Worm (Caenorhabditis elegans) whole organism, L3 larva: ENCODE results near the gene F28H6.6.

ENCODE experiments used
- R02D3.7 ChIP-seq: fragments of 150-350 bp; optimal IDR thresholded peaks from 2 replicates; lab custom pipeline; 2014; ENCODE audit warnings: missing biosample characterization, missing genetic modification characterization
- aly-2 ChIP-seq: fragments of 150-350 bp; optimal IDR thresholded peaks from 2 replicates; lab custom pipeline; 2014; ENCODE audit warnings: missing biosample characterization, missing genetic modification characterization
- ama-1 ChIP-seq: fragments of 150-350 bp; optimal IDR thresholded peaks from 2 replicates; lab custom pipeline; 2018
- ceh-16 ChIP-seq: sonication (generic microtip); optimal IDR thresholded peaks from 2 replicates; lab custom pipeline; 2017; ENCODE audit warnings: missing biosample characterization, missing genetic modification characterization
- ceh-82 ChIP-seq: fragments of 150-350 bp; optimal IDR thresholded peaks from 2 replicates; lab custom pipeline; 2014; ENCODE audit warnings: missing biosample characterization, missing genetic modification characterization
- daf-12 ChIP-seq: fragments of 150-350 bp; optimal IDR thresholded peaks from 2 replicates; lab custom pipeline; 2014; ENCODE audit warnings: missing biosample characterization, missing genetic modification reagents, missing genetic modification characterization
- egl-27 ChIP-seq: sonication (generic microtip); optimal IDR thresholded peaks from 4 replicates; lab custom pipeline; 2017; ENCODE audit warnings: missing biosample characterization, missing genetic modification reagents, missing genetic modification characterization
- elt-1 ChIP-seq: fragments of 150-350 bp; optimal IDR thresholded peaks from 2 replicates; lab custom pipeline; 2014; ENCODE audit warnings: missing biosample characterization, missing genetic modification characterization
- elt-2 ChIP-seq: sonication (generic microtip); optimal IDR thresholded peaks from 2 replicates; lab custom pipeline; 2016; ENCODE audit warnings: missing genetic modification reagents, mild to moderate bottlenecking, missing genetic modification characterization, missing compliant biosample characterization
- elt-3 ChIP-seq, 3 experiments: fragments of 150-350 bp in 1 of 3; sonication (generic microtip) in 2 of 3; optimal IDR thresholded peaks; 2 replicates in 2 of 3; 4 replicates in 1 of 3; lab custom pipeline; 2014 to 2017; ENCODE audit warnings: missing biosample characterization in 3 of 3, missing genetic modification characterization in 3 of 3
- fkh-2 ChIP-seq: fragments of 150-350 bp; optimal IDR thresholded peaks from 2 replicates; lab custom pipeline; 2014; ENCODE audit warnings: missing biosample characterization, missing genetic modification reagents, missing genetic modification characterization
- fos-1 ChIP-seq: fragments of 150-350 bp; optimal IDR thresholded peaks from 2 replicates; lab custom pipeline; 2014; ENCODE audit warnings: missing biosample characterization, missing genetic modification characterization
- hmg-11 ChIP-seq: sonication (generic microtip); optimal IDR thresholded peaks from 2 replicates; lab custom pipeline; 2016; ENCODE audit warnings: missing genetic modification characterization, missing compliant biosample characterization
- jun-1 ChIP-seq: fragments of 150-350 bp; optimal IDR thresholded peaks from 2 replicates; lab custom pipeline; 2014; ENCODE audit warnings: missing biosample characterization, missing genetic modification reagents, missing genetic modification characterization
- lin-39 ChIP-seq: fragments of 150-350 bp; optimal IDR thresholded peaks from 2 replicates; lab custom pipeline; 2018; ENCODE audit warnings: missing biosample characterization, missing genetic modification reagents, missing genetic modification characterization
- lsy-12 ChIP-seq: sonication (generic microtip); optimal IDR thresholded peaks from 2 replicates; lab custom pipeline; 2016; ENCODE audit warnings: mild to moderate bottlenecking, missing genetic modification characterization, missing compliant biosample characterization
- mml-1 ChIP-seq: fragments of 150-350 bp; sonication (generic microtip); optimal IDR thresholded peaks from 3 replicates; lab custom pipeline; 2014; ENCODE audit warnings: missing biosample characterization, missing genetic modification characterization
- nfya-1 ChIP-seq: sonication (generic microtip); optimal IDR thresholded peaks from 2 replicates; lab custom pipeline; 2017; ENCODE audit warnings: missing genetic modification characterization, mild to moderate bottlenecking, missing compliant biosample characterization, antibody characterized with exemption, moderate library complexity; ENCODE audit not compliant: insufficient read depth
- nhr-11 ChIP-seq: fragments of 150-350 bp; optimal IDR thresholded peaks from 2 replicates; lab custom pipeline; 2014; ENCODE audit warnings: missing biosample characterization, missing genetic modification characterization
- nhr-12 ChIP-seq: fragments of 150-350 bp; optimal IDR thresholded peaks from 2 replicates; lab custom pipeline; 2014; ENCODE audit warnings: missing biosample characterization, missing genetic modification characterization
- nhr-237 ChIP-seq: fragments of 150-350 bp; optimal IDR thresholded peaks from 2 replicates; lab custom pipeline; 2014; ENCODE audit warnings: missing biosample characterization, missing genetic modification characterization
- nhr-25 ChIP-seq: sonication (generic microtip); optimal IDR thresholded peaks from 2 replicates; lab custom pipeline; 2017; ENCODE audit warnings: missing biosample characterization, missing genetic modification characterization
- nhr-28 ChIP-seq: fragments of 150-350 bp; optimal IDR thresholded peaks from 2 replicates; lab custom pipeline; 2014; ENCODE audit warnings: missing biosample characterization, missing genetic modification characterization
- nhr-67 ChIP-seq: fragments of 150-350 bp; optimal IDR thresholded peaks from 2 replicates; lab custom pipeline; 2014; ENCODE audit warnings: missing biosample characterization, missing genetic modification characterization
- nhr-77 ChIP-seq: fragments of 150-350 bp; optimal IDR thresholded peaks from 2 replicates; lab custom pipeline; 2014; ENCODE audit warnings: missing biosample characterization, missing genetic modification characterization
- pha-4 ChIP-seq: fragments of 150-350 bp; optimal IDR thresholded peaks from 2 replicates; lab custom pipeline; 2014; ENCODE audit warnings: missing biosample characterization, missing genetic modification reagents, missing genetic modification characterization
- pqm-1 ChIP-seq: fragments of 150-350 bp; optimal IDR thresholded peaks from 2 replicates; lab custom pipeline; 2017; ENCODE audit warnings: missing biosample characterization, missing genetic modification characterization, inconsistent platforms
- sea-2 ChIP-seq: fragments of 150-350 bp; sonication (generic microtip); optimal IDR thresholded peaks from 4 replicates; lab custom pipeline; 2014; ENCODE audit warnings: missing biosample characterization, missing genetic modification reagents, missing genetic modification characterization
- skn-1 ChIP-seq: fragments of 150-350 bp; optimal IDR thresholded peaks from 2 replicates; lab custom pipeline; 2014; ENCODE audit warnings: missing biosample characterization, missing genetic modification characterization
- snpc-4 ChIP-seq: fragments of 150-350 bp; optimal IDR thresholded peaks from 2 replicates; lab custom pipeline; 2014; ENCODE audit warnings: missing biosample characterization, missing genetic modification characterization
- tbx-2 ChIP-seq: sonication (generic microtip); optimal IDR thresholded peaks from 2 replicates; lab custom pipeline; 2016; ENCODE audit warnings: mild to moderate bottlenecking, missing genetic modification characterization, missing compliant biosample characterization
- unc-39 ChIP-seq: sonication (generic microtip); optimal IDR thresholded peaks from 4 replicates; lab custom pipeline; 2017; ENCODE audit warnings: missing biosample characterization, missing genetic modification characterization
- unc-62 ChIP-seq: fragments of 150-350 bp; sonication (generic microtip); optimal IDR thresholded peaks from 4 replicates; lab custom pipeline; 2014; ENCODE audit warnings: missing biosample characterization, missing genetic modification reagents, missing genetic modification characterization
- ztf-11 ChIP-seq: fragments of 150-350 bp; optimal IDR thresholded peaks from 2 replicates; lab custom pipeline; 2014; ENCODE audit warnings: missing biosample characterization, missing genetic modification characterization
- ztf-4 ChIP-seq: fragments of 150-350 bp; optimal IDR thresholded peaks from 2 replicates; lab custom pipeline; 2014; ENCODE audit warnings: missing biosample characterization, missing genetic modification characterization

The F28H6.6 gene

ce11 chrX:14145634-14146033 is 20.0 kb upstream of the F28H6.6 start:
- TF ChIP-seq elt-2 (peak; percentile 1), pha-4 (tag; lab: Kevin White, UChicago) (peak; percentile 57), lsy-12 (tag; lab: Kevin White, UChicago) (no peak)

ce11 chrX:14141896-14142392 is 16.3 kb upstream of the F28H6.6 start, which contains the start of gene ceh-89:
Gene ceh-89 (plus strand): TSS chrX:14141946.
- TF ChIP-seq nhr-237 (no peak), fos-1 (tag; lab: Kevin White, UChicago) (no peak), nhr-11 (no peak), snpc-4 (tag; lab: Kevin White, UChicago) (no peak), hmg-11 (tag; lab: Kevin White, UChicago) (no peak), sea-2 (GFP tag; lab: Kevin White, UChicago) (no peak), daf-12 (tag; lab: Kevin White, UChicago) (no peak), aly-2 (no peak), nhr-67 (tag; lab: Kevin White, UChicago) (no peak), elt-2 (no peak), nhr-25 (tag; lab: Kevin White, UChicago) (no peak), fkh-2 (tag; lab: Kevin White, UChicago) (no peak), nhr-28 (tag; lab: Kevin White, UChicago) (no peak)

- TF ChIP-seq nhr-28 (tag; lab: Kevin White, UChicago) (no peak), R02D3.7 (no peak), unc-62 (GFP tag; lab: Kevin White, UChicago) (no peak), jun-1 (tag; lab: Kevin White, UChicago) (no peak), mml-1 (tag; lab: Kevin White, UChicago) (no peak), daf-12 (tag; lab: Kevin White, UChicago) (no peak), fkh-2 (tag; lab: Kevin White, UChicago) (no peak), ceh-16 (no peak), sea-2 (GFP tag; lab: Kevin White, UChicago) (no peak), elt-3 (tag; optimal IDR thresholded peaks at IDR 0.05; lab: Kevin White, UChicago) (no peak), nhr-12 (no peak)
These were observed 15.7 kb upstream of the F28H6.6 start for ce11 chrX:14141344-14141841.

- TF ChIP-seq unc-39 (no peak), ama-1 (lab: Kevin White, UChicago) (no peak), ceh-16 (no peak), ztf-11 (tag; lab: Kevin White, UChicago) (no peak), lsy-12 (tag; lab: Kevin White, UChicago) (no peak), aly-2 (no peak), nhr-25 (tag; lab: Kevin White, UChicago) (no peak), egl-27 (tag; lab: Kevin White, UChicago) (no peak), ztf-4 (tag; lab: Kevin White, UChicago) (no peak), jun-1 (tag; lab: Kevin White, UChicago) (no peak), nhr-77 (tag; lab: Kevin White, UChicago) (no peak), tbx-2 (no peak), lin-39 (no peak), nhr-28 (tag; lab: Kevin White, UChicago) (no peak), nhr-11 (no peak), pha-4 (tag; lab: Kevin White, UChicago) (no peak), snpc-4 (tag; lab: Kevin White, UChicago) (no peak), nfya-1 (no peak)
These were observed 14.4 kb upstream of the F28H6.6 start, which contains the start of gene nkat-1 for ce11 chrX:14140040-14140439. Gene nkat-1 (minus strand): TSS chrX:14140140.

ce11 chrX:14134883-14135282 is 9.2 kb upstream of the F28H6.6 start:
- no peak for TF ChIP-seq nhr-67 (tag; lab: Kevin White, UChicago)
- TF ChIP-seq nhr-11 = no peak
- TF ChIP-seq unc-62 (GFP tag; lab: Kevin White, UChicago) = no peak
- TF ChIP-seq elt-2 = no peak
- TF ChIP-seq ceh-82 = no peak
- TF ChIP-seq lin-39 = no peak
- TF ChIP-seq R02D3.7 = no peak
- no peak for TF ChIP-seq ztf-4 (tag; lab: Kevin White, UChicago)
- TF ChIP-seq elt-1 (tag; lab: Kevin White, UChicago) = no peak
- no peak for TF ChIP-seq elt-3 (tag; optimal IDR thresholded peaks at IDR 0.05; lab: Kevin White, UChicago)
- TF ChIP-seq pqm-1 (tag; lab: Kevin White, UChicago) = no peak
- TF ChIP-seq skn-1 (tag; lab: Kevin White, UChicago) = no peak
